Worm (Caenorhabditis elegans) whole organism, L3 larva: ENCODE data around the gene nhr-86.

ENCODE experiments used
- aly-2 ChIP-seq: fragments of 150-350 bp; optimal IDR thresholded peaks from 2 replicates; lab custom pipeline; 2014; ENCODE audit warnings: missing biosample characterization, missing genetic modification characterization
- elt-3 ChIP-seq, 3 experiments: fragments of 150-350 bp in 1 of 3; sonication (generic microtip) in 2 of 3; optimal IDR thresholded peaks; 2 replicates in 2 of 3; 4 replicates in 1 of 3; lab custom pipeline; 2014 to 2017; ENCODE audit warnings: missing biosample characterization in 3 of 3, missing genetic modification characterization in 3 of 3
- fos-1 ChIP-seq: fragments of 150-350 bp; optimal IDR thresholded peaks from 2 replicates; lab custom pipeline; 2014; ENCODE audit warnings: missing biosample characterization, missing genetic modification characterization
- lin-39 ChIP-seq: fragments of 150-350 bp; optimal IDR thresholded peaks from 2 replicates; lab custom pipeline; 2018; ENCODE audit warnings: missing biosample characterization, missing genetic modification reagents, missing genetic modification characterization
- nhr-11 ChIP-seq: fragments of 150-350 bp; optimal IDR thresholded peaks from 2 replicates; lab custom pipeline; 2014; ENCODE audit warnings: missing biosample characterization, missing genetic modification characterization
- nhr-237 ChIP-seq: fragments of 150-350 bp; optimal IDR thresholded peaks from 2 replicates; lab custom pipeline; 2014; ENCODE audit warnings: missing biosample characterization, missing genetic modification characterization
- nhr-28 ChIP-seq: fragments of 150-350 bp; optimal IDR thresholded peaks from 2 replicates; lab custom pipeline; 2014; ENCODE audit warnings: missing biosample characterization, missing genetic modification characterization

DNA sequence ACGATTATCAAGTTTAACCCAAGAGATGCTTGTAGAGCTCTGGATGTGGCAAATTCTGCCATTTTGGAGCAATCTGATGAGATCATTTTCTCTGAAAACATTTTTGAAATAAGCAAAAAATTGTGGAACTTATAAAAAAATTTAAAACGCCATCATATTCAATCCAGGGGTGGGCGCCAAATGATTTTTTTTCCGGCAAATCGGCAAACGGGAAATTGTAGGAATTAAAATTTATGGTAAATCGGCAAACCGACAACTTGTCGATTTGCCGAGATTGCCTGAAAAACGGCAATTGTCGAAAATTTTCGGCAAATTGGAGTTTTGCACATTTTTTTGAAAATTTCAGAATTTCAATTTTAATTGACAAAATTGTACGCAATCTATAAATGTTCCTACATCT, 31.1 kb downstream of the nhr-86 start, which contains the start of gene srab-23:
- TF ChIP-seq elt-3 (tag; optimal IDR thresholded peaks at IDR 0.05; lab: Kevin White, UChicago) (no peak), lin-39 (no peak), aly-2 (tag; lab: Kevin White, UChicago) (no peak), nhr-11 (no peak), nhr-28 (tag; lab: Kevin White, UChicago) (no peak), nhr-237 (tag; lab: Kevin White, UChicago) (no peak), fos-1 (tag; lab: Kevin White, UChicago) (no peak)
